Fruit fly (Drosophila melanogaster): ENCODE data around the gene snf.
A peak's percentile ranks its signal among the peaks of the same experiment; 100 is the strongest.

snf gene

DNA sequence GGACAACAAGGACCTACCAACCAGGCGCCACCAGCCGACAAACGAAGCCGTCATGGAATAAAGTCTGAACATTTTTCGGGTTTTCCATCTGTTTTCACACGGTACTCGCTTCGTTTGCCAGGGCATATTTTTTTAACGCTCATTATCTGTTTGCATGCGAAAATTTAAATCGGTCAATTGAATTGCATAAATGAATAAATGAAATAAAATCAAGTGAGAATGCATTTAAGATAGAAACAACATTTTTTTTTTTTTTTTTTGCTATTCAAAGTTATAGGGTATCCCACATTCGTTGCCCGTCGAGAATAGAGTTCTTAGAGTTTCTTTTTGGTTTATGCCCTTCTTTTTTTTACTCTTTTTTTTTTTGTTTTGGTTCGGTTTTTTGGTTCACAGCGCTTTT is 23.2 kb upstream of the snf start (continued):
- no peak for TF ChIP-seq Kr (GFP tag; optimal IDR thresholded peaks at IDR 0.05)
- no peak for TF ChIP-seq lola (GFP tag; optimal IDR thresholded peaks at IDR 0.05)
- TF ChIP-seq sens (GFP tag), result peak; percentile 80
- TF ChIP-seq psq (GFP tag; optimal IDR thresholded peaks at IDR 0.05), result no peak
- TF ChIP-seq HHEX (GFP tag; optimal IDR thresholded peaks at IDR 0.05), result peak; percentile 34
- no peak for TF ChIP-seq Adf1 (GFP tag; IDR thresholded peaks at IDR 0.05)
- TF ChIP-seq CG13424 (tag; optimal IDR thresholded peaks at IDR 0.05), result peak; percentile 70
- TF ChIP-seq CG10147 (GFP tag; optimal IDR thresholded peaks at IDR 0.05), result peak; percentile 61
- no peak for TF ChIP-seq CG34224 (GFP tag; IDR thresholded peaks at IDR 0.05; ENCODE audit: partially characterized antibody)
- no peak for TF ChIP-seq fd64A (GFP tag; optimal IDR thresholded peaks at IDR 0.05)
- TF ChIP-seq CG10959 (GFP tag; IDR thresholded peaks at IDR 0.05), result peak; percentile 71
- TF ChIP-seq Nf-YA (GFP tag; IDR thresholded peaks at IDR 0.05), result no peak
- TF ChIP-seq Scr (GFP tag; IDR thresholded peaks at IDR 0.05; ENCODE audit: partially characterized antibody), result no peak
- no peak for TF ChIP-seq crp (GFP tag; optimal IDR thresholded peaks at IDR 0.05)
- peak; percentile 61 for TF ChIP-seq Hmr (GFP tag; optimal IDR thresholded peaks at IDR 0.05)
- TF ChIP-seq Doc3 (GFP tag; IDR thresholded peaks at IDR 0.05; ENCODE audit: partially characterized antibody), result no peak
- no peak for TF ChIP-seq Dip3 (GFP tag; optimal IDR thresholded peaks at IDR 0.05)
- no peak for TF ChIP-seq CG7963 (GFP tag; IDR thresholded peaks at IDR 0.05; ENCODE audit: partially characterized antibody)
- TF ChIP-seq CG11093 (GFP tag; IDR thresholded peaks at IDR 0.05), result no peak
- TF ChIP-seq HLHmδ (GFP tag; optimal IDR thresholded peaks at IDR 0.05), result no peak
- TF ChIP-seq NfI (GFP tag; optimal IDR thresholded peaks at IDR 0.05), result peak; percentile 30
- peak; percentile 33 for TF ChIP-seq CG10654 (GFP tag; optimal IDR thresholded peaks at IDR 0.05)
- TF ChIP-seq jumu (GFP tag; optimal IDR thresholded peaks at IDR 0.05), result peak; percentile 26
- TF ChIP-seq CG6683 (GFP tag; optimal IDR thresholded peaks at IDR 0.05), result no peak
- peak; percentile 40; the same call in 1 of the 2 replicates for TF ChIP-seq seq (GFP tag; IDR thresholded peaks at IDR 0.05)
- TF ChIP-seq CG18599 (GFP tag; optimal IDR thresholded peaks at IDR 0.05), result peak; percentile 77
- no peak for TF ChIP-seq cg (GFP tag; optimal IDR thresholded peaks at IDR 0.05)
- TF ChIP-seq Stat92E (GFP tag; optimal IDR thresholded peaks at IDR 0.05), result no peak
- no peak for TF ChIP-seq Ravus (GFP tag; IDR thresholded peaks at IDR 0.05)
- TF ChIP-seq CG10321 (GFP tag; IDR thresholded peaks at IDR 0.05), result no peak
- TF ChIP-seq CG11695 (GFP tag; IDR thresholded peaks at IDR 0.05), result no peak
- no peak for TF ChIP-seq CkIIα-i1 (GFP tag; IDR thresholded peaks at IDR 0.05)
- no peak for TF ChIP-seq Elba2 (GFP tag; optimal IDR thresholded peaks at IDR 0.05)
- TF ChIP-seq D19B (GFP tag; optimal IDR thresholded peaks at IDR 0.05), result peak; percentile 82
- TF ChIP-seq dmrt99B (tag; optimal IDR thresholded peaks at IDR 0.05), result peak; percentile 64
- TF ChIP-seq Hand (GFP tag; optimal IDR thresholded peaks at IDR 0.05), result peak; percentile 5
- TF ChIP-seq onecut (GFP tag; IDR thresholded peaks at IDR 0.05), result peak; percentile 48
- TF ChIP-seq Side (GFP tag; optimal IDR thresholded peaks at IDR 0.05), result peak; percentile 6
- peak; percentile 10 for TF ChIP-seq Oli (tag; optimal IDR thresholded peaks at IDR 0.05)
- peak; percentile 48 for TF ChIP-seq CG4820 (GFP tag; optimal IDR thresholded peaks at IDR 0.05)
- TF ChIP-seq CG7372 (GFP tag; IDR thresholded peaks at IDR 0.05), result no peak
- no peak for TF ChIP-seq CG12942 (GFP tag; optimal IDR thresholded peaks at IDR 0.05)
- no peak for TF ChIP-seq HmgD (GFP tag; optimal IDR thresholded peaks at IDR 0.05)
- TF ChIP-seq CG11085 (GFP tag; IDR thresholded peaks at IDR 0.05), result 0 out of 2 replicates have a peak, but pooled peaks have one; percentile 19
- TF ChIP-seq dpn (GFP tag; optimal IDR thresholded peaks at IDR 0.05), result peak; percentile 18 to 34
- no peak for TF ChIP-seq bigmax (GFP tag; optimal IDR thresholded peaks at IDR 0.05)
- TF ChIP-seq row (GFP tag; IDR thresholded peaks at IDR 0.05), result peak; percentile 78
- no peak for TF ChIP-seq CG7928 (GFP tag; optimal IDR thresholded peaks at IDR 0.05)
- TF ChIP-seq CG2875 (GFP tag; optimal IDR thresholded peaks at IDR 0.05), result no peak
- TF ChIP-seq CG17385 (GFP tag; optimal IDR thresholded peaks at IDR 0.05), result peak; percentile 57

Data from whole organism, embryonic.